Fruit fly (Drosophila melanogaster): ENCODE data around the gene TM9SF4.

TM9SF4 gene

DNA sequence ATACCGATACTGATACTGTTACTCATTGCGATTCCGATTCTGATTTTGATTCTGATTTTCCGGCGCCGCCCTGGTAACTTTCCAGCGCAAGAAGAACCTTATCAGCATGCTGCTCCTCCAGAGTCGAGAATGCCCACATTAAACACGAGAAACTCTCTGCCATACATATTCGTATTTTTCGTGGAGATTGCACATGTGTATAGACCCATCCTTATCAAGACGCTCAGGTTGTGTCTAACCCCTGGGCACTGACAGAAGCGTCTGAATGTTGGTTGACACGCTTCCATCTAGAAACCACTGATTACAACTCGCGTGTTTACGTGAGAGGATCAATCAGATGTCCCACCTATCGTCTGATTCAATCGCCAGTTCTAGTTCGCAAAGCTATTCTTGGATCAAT lies 58.4 kb downstream of the TM9SF4 start:
- TF ChIP-seq svp (GFP tag) (peak; percentile 94), lz (GFP tag; optimal IDR thresholded peaks at IDR 0.05) (no peak), Hr4 (GFP tag; optimal IDR thresholded peaks at IDR 0.05) (no peak), Hr39 (GFP tag; optimal IDR thresholded peaks at IDR 0.05) (no peak)

DNA sequence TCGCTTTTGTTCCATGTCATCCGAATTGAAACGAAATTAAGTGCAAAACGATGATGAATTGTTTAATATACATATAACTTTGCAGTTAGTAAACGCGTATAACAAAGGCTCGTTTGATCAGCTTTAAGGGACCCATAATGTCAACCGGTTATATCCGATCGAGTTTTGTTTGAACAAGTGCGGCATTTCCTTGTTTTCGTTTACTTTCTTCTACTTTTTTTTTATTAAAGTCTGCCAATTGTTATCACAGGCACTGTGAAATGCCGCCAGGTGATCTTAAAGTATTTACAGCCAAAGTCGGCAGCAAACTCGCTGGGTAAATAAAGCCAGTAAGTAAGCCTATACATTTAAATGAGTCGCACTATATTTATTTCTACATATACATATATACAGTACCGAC lies 60.3 kb downstream of the TM9SF4 start:
- TF ChIP-seq CG32006 (GFP tag; optimal IDR thresholded peaks at IDR 0.05) = no peak
- peak; percentile 60 for TF ChIP-seq fkh (GFP tag; optimal IDR thresholded peaks at IDR 0.05)
- TF ChIP-seq Eip78C (GFP tag) = peak; percentile 42
- TF ChIP-seq Eip93F (GFP tag; optimal IDR thresholded peaks at IDR 0.05) = no peak
- no peak for TF ChIP-seq pdm3 (GFP tag; optimal IDR thresholded peaks at IDR 0.05)
- TF ChIP-seq topi (GFP tag; optimal IDR thresholded peaks at IDR 0.05) = peak; percentile 2
- no peak for TF ChIP-seq CG8119 (GFP tag; IDR thresholded peaks at IDR 0.05)
- TF ChIP-seq CG31627 (GFP tag; optimal IDR thresholded peaks at IDR 0.05) = no peak
- TF ChIP-seq Ets21C (GFP tag; optimal IDR thresholded peaks at IDR 0.05) = no peak

DNA sequence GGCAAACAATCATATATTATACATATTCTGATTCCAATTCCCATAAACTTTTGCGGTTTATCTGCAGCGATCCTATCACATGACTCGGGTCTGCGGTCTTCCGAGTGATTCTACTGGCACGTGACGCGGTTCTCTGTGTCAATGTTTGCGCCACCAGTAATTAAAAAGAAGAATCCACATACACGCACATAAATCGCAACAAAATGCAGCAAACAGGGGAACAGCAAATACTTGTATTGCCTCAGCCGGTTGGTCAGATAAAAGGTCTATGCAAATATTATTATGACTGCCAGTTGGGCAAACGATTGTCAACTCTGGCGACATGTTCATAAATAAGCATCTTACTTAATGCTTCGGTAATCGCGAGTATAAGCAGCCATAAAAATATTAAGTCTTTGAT lies 61.2 kb downstream of the TM9SF4 start:
- TF ChIP-seq fkh (GFP tag; optimal IDR thresholded peaks at IDR 0.05) = peak; percentile 39
- TF ChIP-seq esn (GFP tag; optimal IDR thresholded peaks at IDR 0.05) = peak; percentile 40
- no peak for TF ChIP-seq fd85E (GFP tag; optimal IDR thresholded peaks at IDR 0.05)
- peak; percentile 64 for TF ChIP-seq Eip78C (GFP tag)
- no peak for TF ChIP-seq CG9139 (GFP tag; optimal IDR thresholded peaks at IDR 0.05)

- no peak for TF ChIP-seq OdsH (GFP tag; optimal IDR thresholded peaks at IDR 0.05)
- no peak for TF ChIP-seq CG31627 (GFP tag; optimal IDR thresholded peaks at IDR 0.05)
- TF ChIP-seq Sox102F (GFP tag; optimal IDR thresholded peaks at IDR 0.05) = no peak
- no peak for TF ChIP-seq CG11762 (GFP tag; optimal IDR thresholded peaks at IDR 0.05; ENCODE audit: insufficient read depth)
- TF ChIP-seq CG32006 (GFP tag; optimal IDR thresholded peaks at IDR 0.05) = no peak
- peak; percentile 100 for TF ChIP-seq fkh (GFP tag; optimal IDR thresholded peaks at IDR 0.05)
These were observed 64.6 kb downstream of the TM9SF4 start, which contains the start of the genes Adat1 and CG16865 for dm6 chr2L:13811323-13811722. Adat1 (minus strand) TSS chr2L:13811474. CG16865 (plus strand) TSS chr2L:13811522.

dm6 chr2L:13813156-13813555 lies 66.4 kb downstream of the TM9SF4 start, which contains the start of gene CG16888:
CG16888 (minus strand) TSS chr2L:13813256.
- TF ChIP-seq Hr39 (GFP tag; optimal IDR thresholded peaks at IDR 0.05) = no peak
- TF ChIP-seq CG4318 (GFP tag; optimal IDR thresholded peaks at IDR 0.05) = no peak
- TF ChIP-seq dac (GFP tag; optimal IDR thresholded peaks at IDR 0.05) = no peak
- no peak for TF ChIP-seq fkh (GFP tag; optimal IDR thresholded peaks at IDR 0.05)
- no peak for TF ChIP-seq dsx (GFP tag; optimal IDR thresholded peaks at IDR 0.05; ENCODE audit: poor library complexity, severe bottlenecking)
- no peak for TF ChIP-seq CG11294 (GFP tag; IDR thresholded peaks at IDR 0.05)
- TF ChIP-seq Hr4 (GFP tag; optimal IDR thresholded peaks at IDR 0.05) = no peak
- no peak for TF ChIP-seq salr (GFP tag; optimal IDR thresholded peaks at IDR 0.05)

- TF ChIP-seq Ets21C (GFP tag; optimal IDR thresholded peaks at IDR 0.05) (no peak), Hr4 (GFP tag; optimal IDR thresholded peaks at IDR 0.05) (no peak), Sox102F (GFP tag; optimal IDR thresholded peaks at IDR 0.05) (no peak), CG11902 (GFP tag; optimal IDR thresholded peaks at IDR 0.05) (no peak), ss (GFP tag; optimal IDR thresholded peaks at IDR 0.05) (no peak), Eip78C (GFP tag) (no peak), svp (GFP tag) (no peak), CG15336 (GFP tag; IDR thresholded peaks at IDR 0.05) (no peak), fd59A (GFP tag; optimal IDR thresholded peaks at IDR 0.05) (no peak)
These were observed 66.9 kb downstream of the TM9SF4 start, which contains the start of gene Sos for dm6 chr2L:13813604-13814178. Sos (plus strand) TSS chr2L:13813816.

DNA sequence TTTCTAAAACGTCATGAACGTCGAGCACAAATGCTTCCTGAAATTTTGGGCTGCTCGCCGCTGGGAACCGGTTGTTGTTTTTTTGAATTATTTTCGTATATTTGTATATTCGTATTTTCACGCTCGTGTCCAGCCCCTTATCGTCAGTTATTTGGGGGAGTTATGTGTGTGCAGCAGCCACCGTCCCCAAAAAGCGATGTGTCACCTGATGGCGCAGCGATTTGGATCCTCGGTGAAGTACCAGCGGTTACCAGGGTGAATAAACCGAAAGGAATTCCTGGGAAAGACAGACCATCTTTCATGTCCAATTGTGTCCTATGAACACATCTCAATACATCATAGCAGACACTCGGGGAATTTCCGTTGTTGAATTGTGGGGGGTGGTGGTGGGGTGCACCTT lies 73.4 kb downstream of the TM9SF4 start:
- TF ChIP-seq Eip78C (GFP tag) (no peak), cyc (GFP tag; optimal IDR thresholded peaks at IDR 0.05) (no peak), CG3032 (tag; optimal IDR thresholded peaks at IDR 0.05) (no peak), Ets96B (tag; optimal IDR thresholded peaks at IDR 0.05) (no peak), vri (GFP tag; optimal IDR thresholded peaks at IDR 0.05) (no peak), Gug (GFP tag; IDR thresholded peaks at IDR 0.05) (no peak), Ets21C (GFP tag; optimal IDR thresholded peaks at IDR 0.05) (no peak), fkh (GFP tag; optimal IDR thresholded peaks at IDR 0.05) (no peak), CG8632 (GFP tag; optimal IDR thresholded peaks at IDR 0.05) (no peak), spab (GFP tag; optimal IDR thresholded peaks at IDR 0.05) (no peak), Sox15 (GFP tag; optimal IDR thresholded peaks at IDR 0.05) (no peak), OdsH (GFP tag; optimal IDR thresholded peaks at IDR 0.05) (no peak), pdm3 (GFP tag; optimal IDR thresholded peaks at IDR 0.05) (no peak), net (GFP tag; optimal IDR thresholded peaks at IDR 0.05) (no peak), CG1621 (tag; optimal IDR thresholded peaks at IDR 0.05) (no peak), svp (GFP tag) (no peak), CG6808 (GFP tag; optimal IDR thresholded peaks at IDR 0.05) (no peak)

All from whole organism, prepupa.